Worm (Caenorhabditis elegans): ENCODE measurements around the gene H35N09.1.

Gene H35N09.1

ce11 chrX:8567823-8568314, 37.3 kb upstream of the H35N09.1 start:
- no peak for TF ChIP-seq unc-42 (tag; optimal IDR thresholded peaks at IDR 0.05)
- no peak for TF ChIP-seq fax-1 (tag; optimal IDR thresholded peaks at IDR 0.05)
- TF ChIP-seq ceh-31 (tag; optimal IDR thresholded peaks at IDR 0.05): no peak
- TF ChIP-seq fkh-10 (GFP tag; optimal IDR thresholded peaks at IDR 0.05): no peak
- TF ChIP-seq unc-55 (GFP tag; optimal IDR thresholded peaks at IDR 0.05): no peak
- TF ChIP-seq unc-86 (tag; optimal IDR thresholded peaks at IDR 0.05): no peak
- no peak for TF ChIP-seq pax-1 (tag; optimal IDR thresholded peaks at IDR 0.05)
- TF ChIP-seq Y22D7AL.16 (tag; optimal IDR thresholded peaks at IDR 0.05): no peak
- TF ChIP-seq ztf-16 (tag; optimal IDR thresholded peaks at IDR 0.05): no peak
- no peak for TF ChIP-seq ceh-24 (tag; optimal IDR thresholded peaks at IDR 0.05)
- TF ChIP-seq F13H6.1 (tag; optimal IDR thresholded peaks at IDR 0.05): no peak
- no peak for TF ChIP-seq rnt-1 (tag; optimal IDR thresholded peaks at IDR 0.05)
- TF ChIP-seq ceh-30 (tag; optimal IDR thresholded peaks at IDR 0.05): no peak
- TF ChIP-seq ref-2 (tag; optimal IDR thresholded peaks at IDR 0.05): no peak
- TF ChIP-seq hlh-13 (GFP tag; optimal IDR thresholded peaks at IDR 0.05): no peak
- no peak for TF ChIP-seq pros-1 (tag; optimal IDR thresholded peaks at IDR 0.05)

ce11 chrX:8568423-8568903, 36.7 kb upstream of the H35N09.1 start:
- TF ChIP-seq ceh-22 (tag; optimal IDR thresholded peaks at IDR 0.05) (no peak), ceh-31 (tag; optimal IDR thresholded peaks at IDR 0.05) (no peak), ceh-34 (tag; optimal IDR thresholded peaks at IDR 0.05) (no peak), pat-9 (tag; optimal IDR thresholded peaks at IDR 0.05) (no peak), pros-1 (tag; optimal IDR thresholded peaks at IDR 0.05) (no peak), mec-3 (tag; optimal IDR thresholded peaks at IDR 0.05; ENCODE audit: borderline replicate concordance) (no peak), tbx-2 (tag; optimal IDR thresholded peaks at IDR 0.05) (peak; percentile 2), tbx-7 (tag; optimal IDR thresholded peaks at IDR 0.05) (no peak), hlh-13 (GFP tag; optimal IDR thresholded peaks at IDR 0.05) (no peak), C08G9.2 (tag; optimal IDR thresholded peaks at IDR 0.05) (no peak), elt-2 (tag; optimal IDR thresholded peaks at IDR 0.05) (peak; percentile 84), unc-86 (tag; optimal IDR thresholded peaks at IDR 0.05) (no peak), sox-4 (tag; optimal IDR thresholded peaks at IDR 0.05) (no peak), pha-4 (tag; optimal IDR thresholded peaks at IDR 0.05) (no peak), fkh-10 (GFP tag; optimal IDR thresholded peaks at IDR 0.05) (no peak), npax-4 (tag; optimal IDR thresholded peaks at IDR 0.05) (no peak), unc-55 (GFP tag; optimal IDR thresholded peaks at IDR 0.05) (peak; percentile 92)

- TF ChIP-seq K09A11.1 (tag; optimal IDR thresholded peaks at IDR 0.05; ENCODE audit: insufficient read depth) (no peak), ceh-48 (tag; optimal IDR thresholded peaks at IDR 0.05) (no peak), nfya-1 (tag; optimal IDR thresholded peaks at IDR 0.05) (peak; percentile 28), pag-3 (tag; optimal IDR thresholded peaks at IDR 0.05; ENCODE audit: borderline replicate concordance) (no peak), gmeb-2 (tag; optimal IDR thresholded peaks at IDR 0.05) (no peak), pha-2 (tag; optimal IDR thresholded peaks at IDR 0.05) (no peak), unc-42 (tag; optimal IDR thresholded peaks at IDR 0.05) (no peak), pax-1 (tag; optimal IDR thresholded peaks at IDR 0.05) (no peak), pha-4 (tag; optimal IDR thresholded peaks at IDR 0.05) (no peak), hlh-30 (tag; optimal IDR thresholded peaks at IDR 0.05; ENCODE audit: insufficient read depth) (no peak), ceh-31 (tag; optimal IDR thresholded peaks at IDR 0.05) (peak; percentile 9), sox-4 (tag; optimal IDR thresholded peaks at IDR 0.05) (no peak), zip-5 (tag; optimal IDR thresholded peaks at IDR 0.05) (no peak), ceh-34 (tag; optimal IDR thresholded peaks at IDR 0.05) (no peak), ref-2 (tag; optimal IDR thresholded peaks at IDR 0.05) (peak; percentile 29), syd-9 (tag; optimal IDR thresholded peaks at IDR 0.05) (peak; percentile 14), unc-86 (tag; optimal IDR thresholded peaks at IDR 0.05) (no peak), unc-55 (GFP tag; optimal IDR thresholded peaks at IDR 0.05) (no peak), ceh-24 (tag; optimal IDR thresholded peaks at IDR 0.05) (no peak), fkh-10 (GFP tag; optimal IDR thresholded peaks at IDR 0.05) (no peak), elt-2 (tag; optimal IDR thresholded peaks at IDR 0.05) (no peak), rnt-1 (tag; optimal IDR thresholded peaks at IDR 0.05) (peak; percentile 1), lin-11 (tag; optimal IDR thresholded peaks at IDR 0.05) (no peak), ztf-16 (tag; optimal IDR thresholded peaks at IDR 0.05) (no peak), fkh-6 (tag; optimal IDR thresholded peaks at IDR 0.05) (no peak), pros-1 (tag; optimal IDR thresholded peaks at IDR 0.05) (no peak), ceh-22 (tag; optimal IDR thresholded peaks at IDR 0.05) (no peak), hlh-15 (tag; optimal IDR thresholded peaks at IDR 0.05) (no peak), pat-9 (tag; optimal IDR thresholded peaks at IDR 0.05) (no peak), C08G9.2 (tag; optimal IDR thresholded peaks at IDR 0.05) (no peak), tbx-7 (tag; optimal IDR thresholded peaks at IDR 0.05) (no peak), dve-1 (tag; optimal IDR thresholded peaks at IDR 0.05) (no peak), dmd-4 (tag; optimal IDR thresholded peaks at IDR 0.05; ENCODE audit: borderline replicate concordance) (no peak), fax-1 (tag; optimal IDR thresholded peaks at IDR 0.05) (no peak), elt-4 (tag; optimal IDR thresholded peaks at IDR 0.05) (no peak), hlh-6 (tag; optimal IDR thresholded peaks at IDR 0.05) (no peak), ahr-1 (tag; optimal IDR thresholded peaks at IDR 0.05) (no peak), ceh-19 (GFP tag; optimal IDR thresholded peaks at IDR 0.05) (peak; percentile 34)
These were observed 36.0 kb upstream of the H35N09.1 start for ce11 chrX:8569159-8569558.

All from whole organism, late embryonic.